Fruit fly (Drosophila melanogaster) whole organism, embryonic: ENCODE data around the gene lilli.

ENCODE experiments used
- BEAF-32 ChIP-seq: fragments of 200-800 bp; sonication (Bioruptor generic); optimal IDR thresholded peaks from 3 replicates; lab custom pipeline; 2017; ENCODE audit warnings: missing biosample characterization, missing genetic modification characterization, mild to moderate bottlenecking, moderate library complexity, missing genetic modification reagents
- CG11085 ChIP-seq: fragments of 200-800 bp; sonication (Bioruptor generic); IDR thresholded peaks from 2 replicates; pipeline ENCODE4 v1.3.6; 2022; ENCODE audit warnings: missing biosample characterization, missing genetic modification characterization
- CG12942 ChIP-seq: fragments of 200-800 bp; sonication (Bioruptor generic); optimal IDR thresholded peaks from 3 replicates; lab custom pipeline; 2016; ENCODE audit warnings: missing biosample characterization, missing genetic modification characterization
- CG13894 ChIP-seq: fragments of 200-800 bp; sonication (Bioruptor generic); optimal IDR thresholded peaks from 3 replicates; lab custom pipeline; 2018; ENCODE audit warnings: missing biosample characterization, mild to moderate bottlenecking, missing genetic modification characterization, moderate library complexity
- CG14050 ChIP-seq: fragments of 200-800 bp; sonication (Bioruptor generic); IDR thresholded peaks from 3 replicates; pipeline ENCODE4 v1.3.6; 2022; ENCODE audit warnings: missing biosample characterization, missing genetic modification characterization
- CG15073 ChIP-seq: fragments of 200-800 bp; sonication (Bioruptor generic); optimal IDR thresholded peaks from 2 replicates; lab custom pipeline; 2016; ENCODE audit warnings: missing biosample characterization, missing genetic modification characterization
- CG15601 ChIP-seq: fragments of 200-800 bp; sonication (Bioruptor generic); optimal IDR thresholded peaks from 3 replicates; lab custom pipeline; 2019; ENCODE audit warnings: missing biosample characterization, mild to moderate bottlenecking, missing genetic modification characterization, moderate library complexity
- CG16779 ChIP-seq: fragments of 200-800 bp; sonication (Bioruptor generic); IDR thresholded peaks from 2 replicates; pipeline ENCODE4 v1.3.6; 2022; ENCODE audit warnings: missing biosample characterization, missing genetic modification characterization
- CG17359 ChIP-seq: fragments of 200-800 bp; sonication (Bioruptor generic); optimal IDR thresholded peaks from 3 replicates; lab custom pipeline; 2018; ENCODE audit warnings: missing biosample characterization, mild to moderate bottlenecking, missing genetic modification characterization, moderate library complexity
- CG18262 ChIP-seq: fragments of 200-800 bp; optimal IDR thresholded peaks from 3 replicates; lab custom pipeline; 2019; ENCODE audit warnings: missing biosample characterization, mild to moderate bottlenecking, missing genetic modification characterization, moderate library complexity
- CG2116 ChIP-seq: fragments of 200-800 bp; sonication (Bioruptor generic); optimal IDR thresholded peaks from 3 replicates; lab custom pipeline; 2018; ENCODE audit warnings: missing biosample characterization, mild to moderate bottlenecking, missing genetic modification characterization
- CG2120 ChIP-seq: fragments of 200-800 bp; sonication (Bioruptor generic); optimal IDR thresholded peaks from 3 replicates; lab custom pipeline; 2016; ENCODE audit warnings: missing biosample characterization, missing genetic modification characterization
- CG2202 ChIP-seq: fragments of 200-800 bp; sonication (Bioruptor generic); optimal IDR thresholded peaks from 2 replicates; lab custom pipeline; 2018; ENCODE audit warnings: missing biosample characterization, mild to moderate bottlenecking, missing genetic modification characterization
- CG30431 ChIP-seq: fragments of 200-800 bp; sonication (Bioruptor generic); optimal IDR thresholded peaks from 2 replicates; lab custom pipeline; 2017; ENCODE audit warnings: missing biosample characterization, missing genetic modification characterization
- CG32532 ChIP-seq: fragments of 200-800 bp; sonication (Bioruptor generic); IDR thresholded peaks from 2 replicates; pipeline ENCODE4 v1.3.6; 2022; ENCODE audit warnings: missing biosample characterization, missing genetic modification characterization
- CG32767 ChIP-seq: fragments of 200-800 bp; sonication (Bioruptor generic); IDR thresholded peaks from 2 replicates; pipeline ENCODE4 v1.3.6; 2022; ENCODE audit warnings: missing biosample characterization, missing genetic modification characterization
- CG32772 ChIP-seq: fragments of 200-800 bp; sonication (Bioruptor generic); IDR thresholded peaks from 2 replicates; pipeline ENCODE4 v1.3.6; 2022; ENCODE audit warnings: missing biosample characterization, missing genetic modification characterization
- CG33557 ChIP-seq: fragments of 200-800 bp; sonication (Bioruptor generic); optimal IDR thresholded peaks from 2 replicates; lab custom pipeline; 2019; ENCODE audit warnings: missing biosample characterization, mild to moderate bottlenecking, missing genetic modification characterization, moderate library complexity
- CG42726 ChIP-seq: fragments of 200-800 bp; sonication (Bioruptor generic); IDR thresholded peaks from 2 replicates; pipeline ENCODE4 v1.3.6; 2022; ENCODE audit warnings: missing biosample characterization, missing genetic modification characterization; ENCODE audit not compliant: partially characterized antibody
- CG4820 ChIP-seq: fragments of 200-800 bp; sonication (Bioruptor generic); optimal IDR thresholded peaks from 3 replicates; lab custom pipeline; 2016; ENCODE audit warnings: missing biosample characterization, missing genetic modification characterization
- CG8478 ChIP-seq: fragments of >200 bp; optimal IDR thresholded peaks from 2 replicates; lab custom pipeline; 2018
- CG9727 ChIP-seq: fragments of 200-800 bp; sonication (Bioruptor generic); optimal IDR thresholded peaks from 3 replicates; lab custom pipeline; 2017; ENCODE audit warnings: missing biosample characterization, mild to moderate bottlenecking, missing genetic modification characterization
- CkIIα-i1 ChIP-seq: fragments of 200-800 bp; sonication (Bioruptor generic); IDR thresholded peaks from 2 replicates; pipeline ENCODE4 v1.3.6; 2022; ENCODE audit warnings: missing biosample characterization, missing genetic modification characterization
- Ets97D ChIP-seq: fragments of 200-800 bp; sonication (Bioruptor generic); optimal IDR thresholded peaks from 3 replicates; lab custom pipeline; 2016; ENCODE audit warnings: missing biosample characterization, missing genetic modification characterization
- Gsc ChIP-seq: fragments of 200-800 bp; sonication (Bioruptor generic); IDR thresholded peaks from 2 replicates; pipeline ENCODE4 v1.3.6; 2022; ENCODE audit warnings: missing biosample characterization, missing genetic modification characterization
- HLH4C ChIP-seq: fragments of 200-800 bp; sonication (Bioruptor generic); IDR thresholded peaks from 3 replicates; pipeline ENCODE4 v1.3.6; 2022; ENCODE audit warnings: missing biosample characterization, missing genetic modification characterization; ENCODE audit not compliant: partially characterized antibody
- Hr39 ChIP-seq: fragments of >200 bp; optimal IDR thresholded peaks from 2 replicates; lab custom pipeline; 2017
- Hr78 ChIP-seq, 2 experiments: fragments of 200-800 bp in 1 of 2; fragments of >200 bp in 1 of 2; sonication (Bioruptor generic) in 1 of 2; optimal IDR thresholded peaks; 2 replicates each; lab custom pipeline; 2017 to 2019; ENCODE audit warnings: missing biosample characterization in 2 of 2, missing genetic modification characterization in 2 of 2, mild to moderate bottlenecking in 1 of 2, moderate library complexity in 1 of 2
- MTF-1 ChIP-seq: fragments of 200-800 bp; sonication (Bioruptor generic); optimal IDR thresholded peaks from 2 replicates; lab custom pipeline; 2018; ENCODE audit warnings: missing biosample characterization, mild to moderate bottlenecking, missing genetic modification characterization, borderline replicate concordance
- NC2β ChIP-seq: fragments of 200-800 bp; sonication (Bioruptor generic); optimal IDR thresholded peaks from 2 replicates; lab custom pipeline; 2016; ENCODE audit warnings: missing biosample characterization, missing genetic modification characterization
- NfI ChIP-seq: fragments of 200-800 bp; sonication (Bioruptor generic); optimal IDR thresholded peaks from 3 replicates; lab custom pipeline; 2018; ENCODE audit warnings: missing biosample characterization, mild to moderate bottlenecking, missing genetic modification characterization, moderate library complexity
- Opbp ChIP-seq: fragments of 200-800 bp; sonication (Bioruptor generic); IDR thresholded peaks from 3 replicates; pipeline ENCODE4 v1.3.6; 2022; ENCODE audit warnings: missing biosample characterization, missing genetic modification characterization; ENCODE audit not compliant: partially characterized antibody
- Xbp1 ChIP-seq: fragments of 200-800 bp; sonication (Bioruptor generic); optimal IDR thresholded peaks from 3 replicates; lab custom pipeline; 2016; ENCODE audit warnings: missing biosample characterization, mild to moderate bottlenecking, missing genetic modification characterization
- ac ChIP-seq: fragments of 200-800 bp; sonication (Bioruptor generic); optimal IDR thresholded peaks from 3 replicates; lab custom pipeline; 2017; ENCODE audit warnings: missing biosample characterization, mild to moderate bottlenecking, missing genetic modification characterization
- aop ChIP-seq: fragments of 200-800 bp; sonication (Bioruptor generic); IDR thresholded peaks from 2 replicates; pipeline ENCODE4 v1.3.6; 2022; ENCODE audit warnings: missing biosample characterization, missing genetic modification characterization
- bab2 ChIP-seq: fragments of 200-800 bp; sonication (Bioruptor generic); optimal IDR thresholded peaks from 2 replicates; lab custom pipeline; 2016; ENCODE audit warnings: missing biosample characterization, missing genetic modification characterization
- bcd ChIP-seq: fragments of 200-800 bp; sonication (Bioruptor generic); optimal IDR thresholded peaks from 2 replicates; lab custom pipeline; 2017; ENCODE audit warnings: missing biosample characterization, mild to moderate bottlenecking, missing genetic modification characterization
- chinmo ChIP-seq: fragments of 200-800 bp; sonication (Bioruptor generic); IDR thresholded peaks from 4 replicates; pipeline ENCODE4 v1.3.6; 2022; ENCODE audit warnings: missing biosample characterization, missing genetic modification characterization; ENCODE audit not compliant: partially characterized antibody
- chn ChIP-seq: fragments of 200-800 bp; sonication (Bioruptor generic); optimal IDR thresholded peaks from 2 replicates; lab custom pipeline; 2016; ENCODE audit warnings: missing biosample characterization, missing genetic modification characterization
- crc ChIP-seq: fragments of 200-800 bp; sonication (Bioruptor generic); optimal IDR thresholded peaks from 2 replicates; lab custom pipeline; 2016; ENCODE audit warnings: missing biosample characterization, missing genetic modification characterization
- dpn ChIP-seq, 2 experiments: fragments of 200-800 bp; sonication (Bioruptor generic); optimal IDR thresholded peaks; 3 replicates each; lab custom pipeline; 2016; ENCODE audit warnings: missing biosample characterization in 2 of 2, missing genetic modification characterization in 2 of 2
- fu2 ChIP-seq: fragments of 200-800 bp; sonication (Bioruptor generic); optimal IDR thresholded peaks from 2 replicates; lab custom pipeline; 2016; ENCODE audit warnings: missing biosample characterization, missing genetic modification characterization
- grn ChIP-seq: fragments of 200-800 bp; sonication (Bioruptor generic); optimal IDR thresholded peaks from 3 replicates; lab custom pipeline; 2017; ENCODE audit warnings: missing biosample characterization, missing genetic modification characterization
- jing ChIP-seq: fragments of 200-800 bp; sonication (Bioruptor generic); optimal IDR thresholded peaks from 2 replicates; lab custom pipeline; 2018; ENCODE audit warnings: missing biosample characterization, mild to moderate bottlenecking, missing genetic modification characterization
- lmd ChIP-seq: fragments of 200-800 bp; sonication (Bioruptor generic); IDR thresholded peaks from 2 replicates; pipeline ENCODE4 v1.3.6; 2022; ENCODE audit warnings: missing biosample characterization, missing genetic modification characterization
- luna ChIP-seq: fragments of 200-800 bp; sonication (Bioruptor generic); optimal IDR thresholded peaks from 2 replicates; lab custom pipeline; 2016; ENCODE audit warnings: missing biosample characterization, missing genetic modification characterization
- sc ChIP-seq, 3 experiments: fragments of >200 bp in 2 of 3; fragments of 200-800 bp in 1 of 3; sonication (Bioruptor generic) in 1 of 3; optimal IDR thresholded peaks; 2 replicates in 2 of 3; 3 replicates in 1 of 3; lab custom pipeline; 2017; ENCODE audit warnings: mild to moderate bottlenecking in 1 of 3, missing biosample characterization in 1 of 3, missing genetic modification characterization in 1 of 3, missing genetic modification reagents in 1 of 3
- sim ChIP-seq: fragments of 200-800 bp; sonication (Bioruptor generic); IDR thresholded peaks from 2 replicates; pipeline ENCODE4 v1.3.6; 2022; ENCODE audit warnings: missing biosample characterization, missing genetic modification characterization
- sob ChIP-seq: fragments of 200-800 bp; sonication (Bioruptor generic); IDR thresholded peaks from 2 replicates; pipeline ENCODE4 v1.3.6; 2022; ENCODE audit warnings: missing biosample characterization, missing genetic modification characterization
- tgo ChIP-seq: fragments of 200-800 bp; sonication (Bioruptor generic); IDR thresholded peaks from 3 replicates; pipeline ENCODE4 v1.3.6; 2022; ENCODE audit warnings: missing biosample characterization, missing genetic modification characterization
- z ChIP-seq: fragments of 200-800 bp; sonication (Bioruptor generic); IDR thresholded peaks from 3 replicates; pipeline ENCODE4 v1.3.6; 2022; ENCODE audit warnings: missing biosample characterization, missing genetic modification characterization

The lilli gene

DNA sequence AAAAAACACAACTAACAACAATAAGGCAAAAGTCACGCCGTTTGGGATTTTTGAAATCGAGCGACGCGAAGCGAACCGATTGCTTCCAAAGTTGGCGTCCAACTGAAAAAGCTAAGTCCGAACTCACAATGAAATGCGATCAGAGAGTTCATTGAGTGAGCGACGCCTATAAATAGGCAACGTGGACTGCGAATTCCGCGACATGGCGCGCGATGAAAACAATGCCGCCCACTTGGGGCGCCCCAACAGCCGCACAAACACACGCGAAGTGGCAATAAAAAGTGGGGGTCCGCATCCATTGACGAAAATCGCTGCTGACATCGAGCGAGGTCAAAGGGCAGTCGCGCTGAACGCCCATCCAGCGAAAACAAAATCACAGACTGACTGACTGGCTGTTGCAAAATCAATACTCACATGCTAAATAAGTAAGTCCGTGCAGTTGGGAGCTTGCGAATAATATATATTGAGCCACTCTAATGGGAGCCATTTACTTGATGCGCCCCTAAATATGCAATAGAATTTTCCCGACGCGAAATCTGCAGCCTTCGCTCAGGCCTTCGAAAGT lies 30.4 kb upstream of the lilli start (continued):
- TF ChIP-seq CG17359 (tag; lab: Kevin White, UChicago) (no peak), CG30431 (GFP tag; lab: Kevin White, UChicago) (no peak), CG2202 (tag; lab: Kevin White, UChicago) (no peak), bab2 (no peak), jing (GFP tag; lab: Kevin White, UChicago) (no peak), lmd (GFP tag; lab: Robert Waterston, UW) (no peak), NC2β (GFP tag; lab: Kevin White, UChicago) (no peak), Xbp1 (GFP tag; lab: Kevin White, UChicago) (no peak), Hr78 (GFP tag; optimal IDR thresholded peaks at IDR 0.05; lab: Kevin White, UChicago) (peak in 1 of 2 experiments; percentile 99), aop (no peak), z (0 out of 3 replicates have a peak, but pooled peaks have one; percentile 39), sc (optimal IDR thresholded peaks at IDR 0.05; lab: Kevin White, UChicago) (no peak), sc (GFP tag; optimal IDR thresholded peaks at IDR 0.05; lab: Kevin White, UChicago) (no peak), crc (GFP tag; lab: Kevin White, UChicago) (no peak), Gsc (no peak), CG2116 (GFP tag; lab: Kevin White, UChicago) (no peak), CG32772 (GFP tag; lab: Robert Waterston, UW) (no peak), sob (GFP tag; lab: Robert Waterston, UW) (no peak), tgo (GFP tag; lab: Robert Waterston, UW) (no peak), NfI (GFP tag; lab: Kevin White, UChicago) (peak; percentile 2), CG9727 (GFP tag; lab: Kevin White, UChicago) (no peak), luna (GFP tag; lab: Kevin White, UChicago) (no peak), CG18262 (tag; lab: Kevin White, UChicago) (no peak), CG16779 (no peak), CG13894 (tag; lab: Kevin White, UChicago) (no peak), fu2 (GFP tag; lab: Kevin White, UChicago) (no peak), chn (GFP tag; lab: Kevin White, UChicago) (peak; percentile 0), chinmo (GFP tag; lab: Robert Waterston, UW) (peak; percentile 77; the same call in 2 of the 4 replicates), CG15601 (tag; lab: Kevin White, UChicago) (no peak), HLH4C (GFP tag; lab: Robert Waterston, UW) (no peak), CG32532 (no peak), BEAF-32 (no peak), ac (GFP tag; lab: Kevin White, UChicago) (no peak), CG15073 (GFP tag; lab: Kevin White, UChicago) (no peak), sim (GFP tag; lab: Robert Waterston, UW) (peak; percentile 59; the same call in 1 of the 2 replicates), Opbp (GFP tag; lab: Robert Waterston, UW) (no peak), dpn (GFP tag; optimal IDR thresholded peaks at IDR 0.05; lab: Kevin White, UChicago) (no peak), CG33557 (no peak), Ets97D (GFP tag; lab: Kevin White, UChicago) (no peak), CG12942 (GFP tag; lab: Kevin White, UChicago) (no peak), grn (GFP tag; lab: Kevin White, UChicago) (no peak), CG42726 (GFP tag; lab: Robert Waterston, UW) (0 out of 2 replicates have a peak, but pooled peaks have one; percentile 10), CG4820 (no peak), bcd (GFP tag; lab: Kevin White, UChicago) (no peak), CG8478 (no peak), CG11085 (GFP tag; lab: Robert Waterston, UW) (no peak), MTF-1 (no peak), CG32767 (GFP tag; lab: Robert Waterston, UW) (no peak), Hr39 (no peak), CG14050 (GFP tag; lab: Robert Waterston, UW) (no peak), CkIIα-i1 (GFP tag; lab: Robert Waterston, UW) (no peak), CG2120 (no peak)
